Fruit fly (Drosophila melanogaster): ENCODE data around the gene lmd.

- TF ChIP-seq Hr83 (GFP tag; optimal IDR thresholded peaks at IDR 0.05; ENCODE audit: poor library complexity, severe bottlenecking) (no peak), Hr78 (GFP tag; optimal IDR thresholded peaks at IDR 0.05) (no peak), h (GFP tag; optimal IDR thresholded peaks at IDR 0.05) (no peak), lola (GFP tag; optimal IDR thresholded peaks at IDR 0.05) (no peak), tai (GFP tag; optimal IDR thresholded peaks at IDR 0.05) (no peak), brk (GFP tag; optimal IDR thresholded peaks at IDR 0.05) (no peak), Abd-B (GFP tag; optimal IDR thresholded peaks at IDR 0.05) (no peak)
Observed at dm6 chr3R:23010406-23010805, 16.1 kb downstream of the lmd start, which contains the start of gene CG34375.

Data from whole organism, wandering third instar larva.